Worm (Caenorhabditis elegans): ENCODE results near the gene sre-52.
"Not testable (repeated sequence)": the region's sequence is repeated elsewhere in the genome, so short reads cannot be mapped to it uniquely, and the experiment has no call there.

The sre-52 gene

DNA sequence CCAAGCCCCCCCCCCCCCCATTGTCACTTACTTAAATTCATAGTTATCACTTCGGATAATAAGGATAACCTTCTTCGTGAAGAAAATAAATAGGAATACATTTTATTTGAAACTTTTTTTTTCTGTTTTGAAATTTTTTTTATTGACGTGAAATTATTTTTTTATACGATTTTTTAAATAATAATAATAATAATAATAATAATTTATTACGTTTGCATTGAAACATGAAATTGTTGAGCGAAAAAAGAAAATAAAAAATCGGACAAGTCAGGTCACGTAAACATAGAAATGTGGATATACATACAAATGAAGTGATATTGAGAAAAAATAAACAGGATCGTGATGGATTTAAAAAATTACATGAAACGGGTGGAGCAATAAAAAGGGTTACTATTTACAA lies 25.9 kb upstream of the sre-52 start, which contains the start of gene C50E10.2:
Gene C50E10.2 (minus strand): TSS at position 101 of the 400 bp plus-strand sequence.
- TF ChIP-seq eyg-1 (tag; optimal IDR thresholded peaks at IDR 0.05) (no peak), zip-5 (tag; optimal IDR thresholded peaks at IDR 0.05) (no peak), lim-6 (tag; optimal IDR thresholded peaks at IDR 0.05) (no peak), hlh-6 (tag; optimal IDR thresholded peaks at IDR 0.05) (no peak), unc-55 (GFP tag; optimal IDR thresholded peaks at IDR 0.05) (no peak), nhr-11 (tag; optimal IDR thresholded peaks at IDR 0.05) (no peak), sox-2 (GFP tag; IDR thresholded peaks at IDR 0.05) (no peak), syd-9 (tag; optimal IDR thresholded peaks at IDR 0.05) (no peak)

DNA sequence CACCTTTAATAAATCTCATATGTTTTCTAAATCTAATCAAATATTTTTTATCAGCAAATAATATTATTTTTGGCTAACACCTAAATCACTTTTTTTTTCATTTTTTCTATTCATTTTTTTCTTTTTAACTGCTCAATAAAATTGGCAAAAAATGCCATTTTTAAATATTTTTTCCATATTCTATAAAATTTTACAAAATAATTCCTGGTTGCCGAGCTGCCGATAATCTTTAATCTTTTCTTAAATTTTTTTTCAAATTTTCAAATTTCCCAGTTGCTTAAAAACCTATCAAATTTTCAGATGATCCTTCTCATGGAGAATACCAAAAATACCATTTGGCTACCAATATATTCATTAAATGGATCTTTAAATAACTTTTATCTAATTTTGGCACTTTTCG lies 24.0 kb upstream of the sre-52 start, which contains the start of gene sre-51:
Gene sre-51 (plus strand): TSS at position 301 of the 400 bp plus-strand sequence.
- TF ChIP-seq elt-4 (tag; optimal IDR thresholded peaks at IDR 0.05): no peak
- TF ChIP-seq ets-4 (tag; optimal IDR thresholded peaks at IDR 0.05): no peak
- no peak for TF ChIP-seq unc-3 (GFP tag; conservative IDR thresholded peaks at IDR 0.05)
- TF ChIP-seq unc-3 (tag; optimal IDR thresholded peaks at IDR 0.05): no peak
- TF ChIP-seq zip-5 (tag; optimal IDR thresholded peaks at IDR 0.05): no peak
- no peak for TF ChIP-seq gmeb-2 (tag; optimal IDR thresholded peaks at IDR 0.05)
- no peak for TF ChIP-seq pat-9 (tag; optimal IDR thresholded peaks at IDR 0.05)
- no peak for TF ChIP-seq fax-1 (tag; optimal IDR thresholded peaks at IDR 0.05)
- no peak for TF ChIP-seq ceh-24 (tag; optimal IDR thresholded peaks at IDR 0.05)
- no peak for TF ChIP-seq fkh-10 (GFP tag; optimal IDR thresholded peaks at IDR 0.05)
- no peak for TF ChIP-seq pros-1 (tag; optimal IDR thresholded peaks at IDR 0.05)

DNA sequence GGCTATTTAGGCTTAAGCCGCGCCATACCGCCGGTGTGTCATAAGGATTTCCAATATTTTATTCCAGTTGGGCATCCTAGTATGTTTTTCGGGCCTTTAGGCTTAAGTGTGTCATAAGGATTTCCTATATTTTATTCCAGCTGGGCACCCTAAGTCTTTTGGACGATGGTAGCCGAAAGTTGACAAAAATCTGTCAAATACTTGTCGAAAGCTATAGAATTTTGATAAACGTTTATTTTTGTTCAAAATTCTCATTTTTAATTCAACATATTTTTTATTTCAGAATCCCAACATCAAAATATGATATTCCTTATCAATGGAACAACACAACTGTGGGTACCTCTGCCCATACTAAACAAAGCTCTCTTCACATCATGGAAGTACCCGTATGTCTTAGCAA lies 17.0 kb upstream of the sre-52 start, which contains the start of gene sre-49:
Gene sre-49 (plus strand): TSS at position 301 of the 400 bp plus-strand sequence.
- not testable (repeated sequence) for TF ChIP-seq che-1, ceh-14, ztf-16 (tag; optimal IDR thresholded peaks at IDR 0.05)

- no peak for TF ChIP-seq rnt-1 (tag; optimal IDR thresholded peaks at IDR 0.05)
- TF ChIP-seq ceh-6 (GFP tag; optimal IDR thresholded peaks at IDR 0.05): no peak
- TF ChIP-seq unc-42 (tag; optimal IDR thresholded peaks at IDR 0.05): no peak
- no peak for TF ChIP-seq K09A11.1 (tag; optimal IDR thresholded peaks at IDR 0.05; ENCODE audit: insufficient read depth)
- no peak for TF ChIP-seq sox-4 (tag; optimal IDR thresholded peaks at IDR 0.05)
- no peak for TF ChIP-seq ceh-19 (GFP tag; optimal IDR thresholded peaks at IDR 0.05)
- TF ChIP-seq K02D7.2 (tag; optimal IDR thresholded peaks at IDR 0.05): no peak
- TF ChIP-seq nhr-232 (tag; optimal IDR thresholded peaks at IDR 0.05): no peak
- no peak for TF ChIP-seq gmeb-2 (tag; optimal IDR thresholded peaks at IDR 0.05)
- no peak for TF ChIP-seq ceh-9 (tag; optimal IDR thresholded peaks at IDR 0.05)
- TF ChIP-seq fkh-10 (GFP tag; optimal IDR thresholded peaks at IDR 0.05): no peak
- TF ChIP-seq ref-2 (tag; optimal IDR thresholded peaks at IDR 0.05): no peak
- no peak for TF ChIP-seq elt-2 (tag; optimal IDR thresholded peaks at IDR 0.05)
- no peak for TF ChIP-seq odd-2 (tag; optimal IDR thresholded peaks at IDR 0.05)
- TF ChIP-seq ceh-34 (tag; optimal IDR thresholded peaks at IDR 0.05): no peak
- no peak for TF ChIP-seq ttx-3 (tag; optimal IDR thresholded peaks at IDR 0.05)
Observed at ce11 chrII:12323305-12323704, 12.2 kb upstream of the sre-52 start, which contains the start of gene sre-53. Gene sre-53, minus strand, starts transcription at chrII:12323405.

DNA sequence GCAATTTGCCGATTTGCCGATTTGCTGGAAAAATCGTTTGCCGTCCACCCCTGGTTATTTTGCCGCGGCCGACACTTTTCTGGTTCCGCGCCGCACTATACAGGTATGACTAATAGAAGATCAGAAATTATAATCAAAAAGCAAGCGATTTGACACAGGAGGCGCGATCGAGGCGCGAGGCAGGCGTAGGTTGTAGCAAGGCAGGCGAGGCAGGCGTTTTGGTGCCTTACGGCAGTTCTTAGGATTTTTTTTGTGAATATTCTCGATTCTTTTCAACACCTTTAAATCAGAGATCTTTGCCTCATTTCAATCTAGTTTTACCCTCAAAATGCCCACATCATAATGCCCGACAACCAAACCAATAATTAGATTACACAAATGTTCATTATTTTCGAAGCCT lies 11.4 kb upstream of the sre-52 start, which contains the start of gene sre-56:
Gene sre-56 (plus strand): TSS at position 301 of the 400 bp plus-strand sequence.
- TF ChIP-seq unc-42 (tag; optimal IDR thresholded peaks at IDR 0.05): no peak
- no peak for TF ChIP-seq ceh-22 (tag; optimal IDR thresholded peaks at IDR 0.05)
- TF ChIP-seq ceh-6 (GFP tag; optimal IDR thresholded peaks at IDR 0.05): no peak
- no peak for TF ChIP-seq ahr-1 (tag; optimal IDR thresholded peaks at IDR 0.05)
- TF ChIP-seq hlh-13 (GFP tag; optimal IDR thresholded peaks at IDR 0.05): no peak
- no peak for TF ChIP-seq lim-6 (tag; optimal IDR thresholded peaks at IDR 0.05)
- no peak for TF ChIP-seq ceh-18 (tag; optimal IDR thresholded peaks at IDR 0.05)
- TF ChIP-seq C08G9.2 (tag; optimal IDR thresholded peaks at IDR 0.05): no peak
- TF ChIP-seq lin-11 (tag; optimal IDR thresholded peaks at IDR 0.05): no peak
- no peak for TF ChIP-seq ceh-19 (GFP tag; optimal IDR thresholded peaks at IDR 0.05)
- TF ChIP-seq pqm-1 (tag; optimal IDR thresholded peaks at IDR 0.05): no peak
- no peak for TF ChIP-seq syd-9 (tag; optimal IDR thresholded peaks at IDR 0.05)
- no peak for TF ChIP-seq pat-9 (tag; optimal IDR thresholded peaks at IDR 0.05)
- no peak for TF ChIP-seq ztf-16 (tag; optimal IDR thresholded peaks at IDR 0.05)
- no peak for TF ChIP-seq eyg-1 (tag; optimal IDR thresholded peaks at IDR 0.05)
- no peak for TF ChIP-seq odd-2 (tag; optimal IDR thresholded peaks at IDR 0.05)
- TF ChIP-seq elt-2 (tag; optimal IDR thresholded peaks at IDR 0.05): no peak
- TF ChIP-seq dve-1 (tag; optimal IDR thresholded peaks at IDR 0.05): no peak

Data from whole organism, late embryonic.